Fruit fly (Drosophila melanogaster) S2 (cell line): ENCODE results near the gene CG34273.

ENCODE experiments used
- CG8478 ChIP-seq: fragments of >200 bp; optimal IDR thresholded peaks from 2 replicates; lab custom pipeline; 2018
- CTCF ChIP-seq, 2 experiments: fragments of >200 bp; optimal IDR thresholded peaks; 2 replicates each; lab custom pipeline; 2018

CG34273 gene

DNA sequence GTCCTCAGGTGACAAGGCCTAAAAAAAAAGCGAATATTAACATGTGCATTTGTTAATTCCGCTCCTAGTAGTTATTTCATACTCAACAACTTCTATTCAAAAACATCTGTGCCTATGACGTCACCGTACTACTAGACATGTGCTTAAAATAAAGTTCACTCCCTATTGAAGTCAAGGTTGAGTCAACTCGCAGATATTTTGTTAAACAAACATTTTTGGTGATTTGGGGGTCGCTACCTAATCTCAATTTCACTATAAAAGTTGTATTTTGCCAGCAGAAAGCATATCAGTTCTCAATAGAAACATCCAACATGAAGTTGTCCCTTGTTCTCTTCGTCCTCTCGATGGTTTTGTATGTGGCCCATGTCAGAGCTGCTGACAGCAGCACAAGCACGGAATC lies at the start of gene CG34273:
Gene CG34273, plus strand, starts transcription at position 301 of the 400 bp plus-strand sequence.
- TF ChIP-seq CG8478 (no peak), CTCF (optimal IDR thresholded peaks at IDR 0.05; lab: Kevin White, UChicago) (no peak)

DNA sequence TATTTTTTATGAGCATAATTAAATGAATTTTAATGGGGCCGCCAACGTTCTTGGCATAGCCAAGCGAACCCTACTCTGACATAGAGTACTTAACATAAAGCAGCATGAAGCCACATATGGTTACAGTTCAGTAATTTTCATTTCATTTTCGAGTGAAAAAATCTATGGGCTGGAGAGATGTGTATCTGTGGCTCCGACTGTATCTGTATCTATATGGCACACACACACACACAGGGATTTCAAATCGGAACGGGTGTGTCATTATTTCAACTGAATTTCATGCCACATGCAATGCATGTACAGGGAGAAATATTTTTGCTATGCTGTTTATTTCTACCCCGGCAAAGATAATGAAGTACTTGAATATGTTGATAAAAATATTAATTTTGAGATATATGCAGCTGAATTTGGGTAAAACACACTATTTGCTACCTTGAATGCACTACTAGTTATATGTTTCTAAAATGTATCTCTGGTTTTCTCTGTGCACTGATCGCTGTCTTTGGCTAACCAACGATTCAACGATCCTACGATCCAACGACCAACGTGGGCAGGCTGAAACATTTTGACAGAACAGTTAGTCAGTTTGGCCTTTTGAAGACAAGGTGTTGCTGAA lies 49.5 kb upstream of the CG34273 start:
- TF ChIP-seq CTCF (optimal IDR thresholded peaks at IDR 0.05; lab: Kevin White, UChicago) (no peak), CG8478 (no peak)

DNA sequence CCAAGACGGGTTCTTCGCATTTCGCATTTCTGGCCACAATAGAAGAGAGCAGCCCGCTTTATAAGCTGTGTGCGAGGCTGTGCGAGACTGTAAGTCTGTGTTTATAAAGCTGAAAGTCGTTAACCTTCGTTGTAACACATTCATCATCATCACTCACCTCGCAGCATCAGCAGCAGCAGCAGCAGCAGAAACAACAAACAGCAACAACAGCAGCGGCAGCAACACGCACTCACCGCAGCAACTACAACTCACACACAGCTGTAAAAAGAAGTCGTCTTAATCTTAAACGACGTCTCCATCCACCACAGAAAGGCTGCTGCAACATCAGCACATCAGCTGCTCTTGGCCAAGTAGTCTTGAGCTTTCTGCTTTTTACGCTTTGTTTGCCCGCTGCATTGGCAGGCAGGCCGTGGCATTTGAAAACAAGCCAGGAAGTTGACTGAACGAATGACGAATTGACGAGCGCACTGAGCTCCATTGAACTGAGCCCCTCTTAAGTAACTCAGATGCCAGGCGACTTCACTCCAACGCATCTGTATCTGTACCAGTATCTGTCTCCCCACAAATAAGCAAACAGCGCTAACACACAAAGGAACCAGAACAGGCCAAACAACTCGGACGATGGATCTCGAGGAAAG lies 48.1 kb upstream of the CG34273 start:
- TF ChIP-seq CG8478 (no peak), CTCF (optimal IDR thresholded peaks at IDR 0.05; lab: Kevin White, UChicago) (no peak)

- TF ChIP-seq CTCF (optimal IDR thresholded peaks at IDR 0.05; lab: Kevin White, UChicago) (no peak), CG8478 (no peak)
Observed at dm6 chr3R:14469724-14470123, 47.1 kb upstream of the CG34273 start.

DNA sequence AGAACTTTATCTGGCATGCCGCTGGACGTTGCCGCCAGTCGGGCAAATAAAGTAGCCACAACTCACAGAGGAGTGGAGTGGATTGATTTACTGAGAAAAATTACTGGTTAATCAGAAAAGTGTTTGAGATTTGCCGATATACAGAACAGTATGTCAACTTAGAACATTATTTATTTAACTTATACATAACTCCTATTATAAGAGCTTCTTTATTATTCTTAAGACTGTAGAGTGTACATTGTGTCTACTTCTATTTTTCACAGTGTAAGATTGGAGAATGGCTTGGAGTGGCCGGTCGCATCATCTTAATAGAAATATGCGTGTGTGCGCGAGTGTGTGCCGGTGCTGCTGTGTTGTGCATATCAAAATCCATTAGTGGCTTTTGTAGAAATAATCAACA lies 46.2 kb upstream of the CG34273 start:
- TF ChIP-seq CG8478: no peak
- no peak for TF ChIP-seq CTCF (optimal IDR thresholded peaks at IDR 0.05; lab: Kevin White, UChicago)

dm6 chr3R:14471426-14471825 lies 45.4 kb upstream of the CG34273 start:
- TF ChIP-seq CTCF (optimal IDR thresholded peaks at IDR 0.05; lab: Kevin White, UChicago) (no peak), CG8478 (no peak)

- TF ChIP-seq CG8478 (no peak), CTCF (optimal IDR thresholded peaks at IDR 0.05; lab: Kevin White, UChicago) (no peak)
Observed at dm6 chr3R:14472580-14473353, 44.1 kb upstream of the CG34273 start.

DNA sequence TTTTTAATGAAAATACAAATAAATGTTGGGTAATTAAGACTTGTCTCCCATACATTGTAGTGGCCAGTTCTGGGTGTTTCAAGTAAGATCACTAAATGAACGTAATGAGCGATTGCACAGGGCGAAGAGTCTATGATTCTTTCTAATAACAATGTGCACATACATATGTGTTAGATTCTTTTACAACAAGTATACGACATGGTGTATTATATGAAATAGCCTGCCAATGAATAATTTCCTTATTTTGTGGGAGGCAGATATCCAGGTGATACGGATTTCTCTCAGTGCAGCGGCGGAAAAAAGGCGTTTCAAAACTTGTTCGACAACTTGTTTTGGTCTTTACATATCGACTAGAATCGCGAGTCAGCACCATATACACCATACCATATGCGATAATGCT lies 43.3 kb upstream of the CG34273 start:
- TF ChIP-seq CG8478: no peak
- TF ChIP-seq CTCF (optimal IDR thresholded peaks at IDR 0.05; lab: Kevin White, UChicago): no peak

dm6 chr3R:14474073-14474722 lies 42.6 kb upstream of the CG34273 start:
- TF ChIP-seq CG8478: no peak
- no peak for TF ChIP-seq CTCF (optimal IDR thresholded peaks at IDR 0.05; lab: Kevin White, UChicago)

DNA sequence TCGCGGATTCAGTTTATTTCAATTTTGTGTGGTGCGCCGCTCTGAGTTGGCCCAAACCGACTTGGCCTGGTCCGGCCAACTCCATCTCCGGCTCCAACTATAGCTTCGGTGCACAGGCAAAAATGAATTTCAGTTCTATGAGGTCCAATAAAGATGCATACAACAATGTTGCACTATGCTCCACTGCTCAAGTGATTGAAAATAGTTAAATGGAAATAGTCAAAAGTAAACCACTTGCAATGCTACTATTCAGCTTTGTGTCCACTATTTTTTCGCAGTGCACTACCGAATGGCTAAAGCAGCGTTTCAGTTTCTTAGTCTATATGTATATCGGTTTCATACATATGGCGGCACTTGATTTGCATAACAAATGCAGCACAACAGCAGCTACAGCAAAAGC lies 40.6 kb upstream of the CG34273 start:
- TF ChIP-seq CTCF (optimal IDR thresholded peaks at IDR 0.05; lab: Kevin White, UChicago) (no peak), CG8478 (no peak)

DNA sequence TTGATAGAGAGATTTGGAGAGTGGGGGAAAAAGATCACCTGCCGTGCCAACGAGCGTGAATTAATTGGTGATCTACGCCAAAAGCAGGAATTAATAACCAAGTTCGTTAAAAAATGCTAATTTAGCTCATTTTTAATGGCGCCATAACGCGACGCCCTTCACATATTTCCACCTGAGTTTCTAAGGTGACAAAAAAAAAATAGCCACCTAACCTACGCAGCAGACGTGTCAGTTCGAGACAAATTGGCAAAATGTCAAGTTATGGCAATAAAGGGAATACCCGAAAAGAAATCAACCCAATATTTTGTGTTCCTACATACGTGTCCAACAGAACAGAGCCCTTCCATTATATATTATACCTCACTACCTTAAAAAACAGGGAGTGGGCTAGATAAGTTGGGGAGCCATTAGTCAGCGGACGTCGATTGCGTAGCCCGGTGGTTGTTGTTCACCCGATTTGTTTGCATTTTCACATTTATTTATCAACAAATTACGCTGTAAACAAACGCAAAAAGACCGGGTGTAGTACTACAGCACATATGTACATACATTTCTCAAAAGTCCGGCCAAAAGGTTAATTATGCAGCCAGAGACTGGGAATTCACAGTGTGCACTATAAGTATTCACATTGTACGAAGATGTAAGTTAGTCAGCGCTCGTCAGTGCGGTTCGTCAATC lies 39.6 kb upstream of the CG34273 start:
- no peak for TF ChIP-seq CTCF (optimal IDR thresholded peaks at IDR 0.05; lab: Kevin White, UChicago)
- no peak for TF ChIP-seq CG8478

dm6 chr3R:14477877-14478437 lies 38.9 kb upstream of the CG34273 start:
- TF ChIP-seq CTCF (optimal IDR thresholded peaks at IDR 0.05; lab: Kevin White, UChicago) (no peak), CG8478 (no peak)

- TF ChIP-seq CG8478: no peak
- TF ChIP-seq CTCF (optimal IDR thresholded peaks at IDR 0.05; lab: Kevin White, UChicago): no peak
Observed at dm6 chr3R:14478438-14479033, 38.3 kb upstream of the CG34273 start.

- TF ChIP-seq CTCF (optimal IDR thresholded peaks at IDR 0.05; lab: Kevin White, UChicago): no peak
- no peak for TF ChIP-seq CG8478
Observed at dm6 chr3R:14479623-14480194, 37.1 kb upstream of the CG34273 start.
